Fruit fly (Drosophila melanogaster) whole organism, embryonic: ENCODE results near the gene Kua.

Experiments used
- BEAF-32 ChIP-seq: fragments of 200-800 bp; sonication (Bioruptor generic); optimal IDR thresholded peaks from 3 replicates; lab custom pipeline; 2017; ENCODE audit warnings: missing biosample characterization, missing genetic modification characterization, mild to moderate bottlenecking, moderate library complexity, missing genetic modification reagents
- Bgb ChIP-seq: fragments of 200-800 bp; sonication (Bioruptor generic); IDR thresholded peaks from 2 replicates; pipeline ENCODE4 v1.3.6; 2022; ENCODE audit warnings: missing biosample characterization, missing genetic modification characterization; ENCODE audit not compliant: partially characterized antibody
- CG13775 ChIP-seq: fragments of 200-800 bp; sonication (Bioruptor generic); optimal IDR thresholded peaks from 3 replicates; lab custom pipeline; 2017; ENCODE audit warnings: missing biosample characterization, mild to moderate bottlenecking, missing genetic modification characterization
- CG14860 ChIP-seq: fragments of 200-800 bp; sonication (Bioruptor generic); IDR thresholded peaks from 3 replicates; pipeline ENCODE4 v1.3.6; 2022; ENCODE audit warnings: missing biosample characterization, missing genetic modification characterization; ENCODE audit not compliant: partially characterized antibody
- CG1602 ChIP-seq: fragments of 200-800 bp; sonication (Bioruptor generic); optimal IDR thresholded peaks from 3 replicates; lab custom pipeline; 2016; ENCODE audit warnings: missing biosample characterization, missing genetic modification characterization
- CG16813 ChIP-seq: fragments of 200-800 bp; sonication (Bioruptor generic); IDR thresholded peaks from 3 replicates; pipeline ENCODE4 v1.3.6; 2022; ENCODE audit warnings: missing biosample characterization, missing genetic modification characterization; ENCODE audit not compliant: partially characterized antibody
- CG17186 ChIP-seq: fragments of 200-800 bp; sonication (Bioruptor generic); optimal IDR thresholded peaks from 3 replicates; lab custom pipeline; 2017; ENCODE audit warnings: missing biosample characterization, missing genetic modification reagents, missing genetic modification characterization
- CG17359 ChIP-seq: fragments of 200-800 bp; sonication (Bioruptor generic); optimal IDR thresholded peaks from 3 replicates; lab custom pipeline; 2018; ENCODE audit warnings: missing biosample characterization, mild to moderate bottlenecking, missing genetic modification characterization, moderate library complexity
- CG2116 ChIP-seq: fragments of 200-800 bp; sonication (Bioruptor generic); optimal IDR thresholded peaks from 3 replicates; lab custom pipeline; 2018; ENCODE audit warnings: missing biosample characterization, mild to moderate bottlenecking, missing genetic modification characterization
- CG3065 ChIP-seq: fragments of 200-800 bp; sonication (Bioruptor generic); optimal IDR thresholded peaks from 2 replicates; lab custom pipeline; 2016; ENCODE audit warnings: missing biosample characterization, missing genetic modification characterization
- CG3838 ChIP-seq: fragments of 200-800 bp; sonication (Bioruptor generic); optimal IDR thresholded peaks from 3 replicates; lab custom pipeline; 2016; ENCODE audit warnings: missing biosample characterization, missing genetic modification characterization
- CG3847 ChIP-seq: fragments of 200-800 bp; sonication (Bioruptor generic); IDR thresholded peaks from 2 replicates; pipeline ENCODE4 v1.3.6; 2022; ENCODE audit warnings: missing biosample characterization, missing genetic modification characterization
- CG7963 ChIP-seq: fragments of 200-800 bp; sonication (Bioruptor generic); IDR thresholded peaks from 3 replicates; pipeline ENCODE4 v1.3.6; 2022; ENCODE audit warnings: missing biosample characterization, missing genetic modification characterization; ENCODE audit not compliant: partially characterized antibody
- CG9215 ChIP-seq: fragments of 200-800 bp; sonication (Bioruptor generic); IDR thresholded peaks from 2 replicates; pipeline ENCODE4 v1.3.6; 2022; ENCODE audit warnings: missing biosample characterization, missing genetic modification characterization
- CTCF ChIP-seq: fragments of 200-800 bp; sonication (Bioruptor generic); optimal IDR thresholded peaks from 2 replicates; lab custom pipeline; 2017; ENCODE audit warnings: missing biosample characterization, mild to moderate bottlenecking, missing genetic modification characterization, moderate library complexity
- CoRest ChIP-seq: fragments of 200-800 bp; sonication (Bioruptor generic); optimal IDR thresholded peaks from 3 replicates; lab custom pipeline; 2018; ENCODE audit warnings: missing biosample characterization, mild to moderate bottlenecking, missing genetic modification characterization, moderate library complexity
- Doc3 ChIP-seq: fragments of 200-800 bp; sonication (Bioruptor generic); IDR thresholded peaks from 3 replicates; pipeline ENCODE4 v1.3.6; 2022; ENCODE audit warnings: missing biosample characterization, missing genetic modification characterization; ENCODE audit not compliant: partially characterized antibody
- Hand ChIP-seq: fragments of 200-800 bp; sonication (Bioruptor generic); optimal IDR thresholded peaks from 2 replicates; lab custom pipeline; 2017; ENCODE audit warnings: mild to moderate bottlenecking, missing biosample characterization, missing genetic modification reagents, missing genetic modification characterization
- HmgD ChIP-seq: fragments of 200-800 bp; sonication (Bioruptor generic); optimal IDR thresholded peaks from 3 replicates; lab custom pipeline; 2016; ENCODE audit warnings: missing biosample characterization, missing genetic modification characterization
- Hr78 ChIP-seq, 2 experiments: fragments of 200-800 bp in 1 of 2; fragments of >200 bp in 1 of 2; sonication (Bioruptor generic) in 1 of 2; optimal IDR thresholded peaks; 2 replicates each; lab custom pipeline; 2017 to 2019; ENCODE audit warnings: missing biosample characterization in 2 of 2, missing genetic modification characterization in 2 of 2, mild to moderate bottlenecking in 1 of 2, moderate library complexity in 1 of 2
- Oli ChIP-seq: fragments of 200-800 bp; sonication (Bioruptor generic); optimal IDR thresholded peaks from 2 replicates; lab custom pipeline; 2018; ENCODE audit warnings: missing biosample characterization, mild to moderate bottlenecking, missing genetic modification characterization, moderate library complexity
- Rfx ChIP-seq: fragments of 200-800 bp; sonication (Bioruptor generic); IDR thresholded peaks from 2 replicates; pipeline ENCODE4 v1.3.6; 2022; ENCODE audit warnings: missing biosample characterization, missing genetic modification characterization
- Scr ChIP-seq: fragments of 200-800 bp; sonication (Bioruptor generic); IDR thresholded peaks from 2 replicates; pipeline ENCODE4 v1.3.6; 2022; ENCODE audit warnings: missing biosample characterization, missing genetic modification characterization; ENCODE audit not compliant: partially characterized antibody
- Side ChIP-seq: fragments of 200-800 bp; sonication (Bioruptor generic); optimal IDR thresholded peaks from 2 replicates; lab custom pipeline; 2016; ENCODE audit warnings: missing biosample characterization, missing genetic modification characterization
- Sry-β ChIP-seq: fragments of 200-800 bp; sonication (Bioruptor generic); optimal IDR thresholded peaks from 2 replicates; lab custom pipeline; 2018; ENCODE audit warnings: missing biosample characterization, mild to moderate bottlenecking, missing genetic modification characterization, moderate library complexity
- Tbp ChIP-seq: fragments of >200 bp; optimal IDR thresholded peaks from 2 replicates; lab custom pipeline; 2018; ENCODE audit warnings: missing biosample characterization, missing genetic modification characterization
- ab ChIP-seq: fragments of 200-800 bp; sonication (Bioruptor generic); optimal IDR thresholded peaks from 2 replicates; lab custom pipeline; 2016; ENCODE audit warnings: missing biosample characterization, missing genetic modification characterization
- amos ChIP-seq: fragments of 200-800 bp; sonication (Bioruptor generic); IDR thresholded peaks from 2 replicates; pipeline ENCODE4 v1.3.6; 2022; ENCODE audit warnings: missing biosample characterization, missing genetic modification characterization; ENCODE audit not compliant: partially characterized antibody
- ap ChIP-seq: fragments of 200-800 bp; sonication (Bioruptor generic); IDR thresholded peaks from 2 replicates; pipeline ENCODE4 v1.3.6; 2022; ENCODE audit warnings: missing biosample characterization, missing genetic modification characterization
- bbx ChIP-seq: fragments of 200-800 bp; sonication (Bioruptor generic); IDR thresholded peaks from 2 replicates; pipeline ENCODE4 v1.3.6; 2022; ENCODE audit warnings: missing biosample characterization, missing genetic modification characterization; ENCODE audit not compliant: partially characterized antibody
- dmrt99B ChIP-seq: fragments of 200-800 bp; sonication (Bioruptor generic); optimal IDR thresholded peaks from 2 replicates; lab custom pipeline; 2018; ENCODE audit warnings: missing biosample characterization, mild to moderate bottlenecking, missing genetic modification characterization, moderate library complexity
- ewg ChIP-seq: fragments of 200-800 bp; sonication (Bioruptor generic); optimal IDR thresholded peaks from 3 replicates; lab custom pipeline; 2017; ENCODE audit warnings: mild to moderate bottlenecking, missing biosample characterization, missing genetic modification reagents, missing genetic modification characterization
- hb ChIP-seq: fragments of 200-800 bp; sonication (Bioruptor generic); IDR thresholded peaks from 3 replicates; pipeline ENCODE4 v1.3.6; 2022; ENCODE audit warnings: missing biosample characterization, missing genetic modification characterization; ENCODE audit not compliant: partially characterized antibody
- inv ChIP-seq: fragments of 200-800 bp; sonication (Bioruptor generic); IDR thresholded peaks from 2 replicates; pipeline ENCODE4 v1.3.6; 2022; ENCODE audit warnings: missing biosample characterization, missing genetic modification characterization; ENCODE audit not compliant: partially characterized antibody
- mam ChIP-seq: fragments of 200-800 bp; sonication (Bioruptor generic); optimal IDR thresholded peaks from 3 replicates; lab custom pipeline; 2016; ENCODE audit warnings: missing biosample characterization, missing genetic modification characterization
- nmo ChIP-seq: fragments of 200-800 bp; sonication (Bioruptor generic); optimal IDR thresholded peaks from 2 replicates; lab custom pipeline; 2018; ENCODE audit warnings: missing biosample characterization, mild to moderate bottlenecking, missing genetic modification characterization, moderate library complexity
- nom ChIP-seq: fragments of 200-800 bp; sonication (Bioruptor generic); optimal IDR thresholded peaks from 2 replicates; lab custom pipeline; 2017; ENCODE audit warnings: missing biosample characterization, missing genetic modification characterization, mild to moderate bottlenecking, moderate library complexity, missing genetic modification reagents
- p53 ChIP-seq: fragments of 200-800 bp; sonication (Bioruptor generic); optimal IDR thresholded peaks from 2 replicates; lab custom pipeline; 2016; ENCODE audit warnings: missing biosample characterization, missing genetic modification characterization
- pzg ChIP-seq: fragments of 200-800 bp; sonication (Bioruptor generic); optimal IDR thresholded peaks from 3 replicates; lab custom pipeline; 2018; ENCODE audit warnings: missing biosample characterization, mild to moderate bottlenecking, missing genetic modification characterization, moderate library complexity
- row ChIP-seq: fragments of 200-800 bp; sonication (Bioruptor generic); IDR thresholded peaks from 3 replicates; pipeline ENCODE4 v1.3.6; 2022; ENCODE audit warnings: missing biosample characterization, missing genetic modification characterization
- sd ChIP-seq: fragments of 200-800 bp; sonication (Bioruptor generic); optimal IDR thresholded peaks from 3 replicates; lab custom pipeline; 2018; ENCODE audit warnings: missing biosample characterization, mild to moderate bottlenecking, missing genetic modification characterization, moderate library complexity
- sens ChIP-seq: fragments of 200-800 bp; sonication (Bioruptor generic); peaks from one replicate; lab custom pipeline; 2016; ENCODE audit warnings: missing biosample characterization, missing genetic modification characterization
- slou ChIP-seq: fragments of 200-800 bp; sonication (Bioruptor generic); optimal IDR thresholded peaks from 3 replicates; lab custom pipeline; 2016; ENCODE audit warnings: missing biosample characterization, missing genetic modification characterization
- sna ChIP-seq: fragments of 200-800 bp; sonication (Bioruptor generic); IDR thresholded peaks from 2 replicates; pipeline ENCODE4 v1.3.6; 2022; ENCODE audit warnings: missing biosample characterization, missing genetic modification characterization; ENCODE audit not compliant: partially characterized antibody
- sqz ChIP-seq: fragments of 200-800 bp; sonication (Bioruptor generic); optimal IDR thresholded peaks from 3 replicates; lab custom pipeline; 2018; ENCODE audit warnings: missing biosample characterization, mild to moderate bottlenecking, missing genetic modification characterization
- tna ChIP-seq: fragments of 200-800 bp; sonication (Bioruptor generic); IDR thresholded peaks from 2 replicates; pipeline ENCODE4 v1.3.6; 2022; ENCODE audit warnings: missing biosample characterization, missing genetic modification characterization; ENCODE audit not compliant: partially characterized antibody
- trem ChIP-seq: fragments of 200-800 bp; optimal IDR thresholded peaks from 3 replicates; lab custom pipeline; 2019; ENCODE audit warnings: missing biosample characterization, mild to moderate bottlenecking, missing genetic modification characterization, moderate library complexity
- usp ChIP-seq: fragments of >200 bp; optimal IDR thresholded peaks from 2 replicates; lab custom pipeline; 2017; ENCODE audit warnings: missing biosample characterization, missing genetic modification characterization
- vnd ChIP-seq: fragments of 200-800 bp; sonication (Bioruptor generic); IDR thresholded peaks from 3 replicates; pipeline ENCODE4 v1.3.6; 2022; ENCODE audit warnings: missing biosample characterization, missing genetic modification characterization; ENCODE audit not compliant: partially characterized antibody
- zen2 ChIP-seq: fragments of 200-800 bp; sonication (Bioruptor generic); IDR thresholded peaks from 3 replicates; pipeline ENCODE4 v1.3.6; 2022; ENCODE audit warnings: missing biosample characterization, missing genetic modification characterization; ENCODE audit not compliant: partially characterized antibody

Gene Kua

dm6 chr2L:20065516-20065915 lies 31.9 kb upstream of the Kua start, which contains the start of gene vls (continued):
- TF ChIP-seq amos (GFP tag; lab: Robert Waterston, UW), result peak; percentile 78
- no peak for TF ChIP-seq CG3838 (GFP tag; lab: Kevin White, UChicago)
- peak; percentile 73 for TF ChIP-seq BEAF-32
- TF ChIP-seq ab (GFP tag; lab: Kevin White, UChicago), result no peak
- TF ChIP-seq slou (GFP tag; lab: Kevin White, UChicago), result no peak
- peak; percentile 31 for TF ChIP-seq pzg (GFP tag; lab: Kevin White, UChicago)
- no peak for TF ChIP-seq CG1602 (GFP tag; lab: Kevin White, UChicago)
- no peak for TF ChIP-seq CG3847 (GFP tag; lab: Robert Waterston, UW)
- TF ChIP-seq inv (GFP tag; lab: Robert Waterston, UW), result peak; percentile 50
- TF ChIP-seq CG2116 (GFP tag; lab: Kevin White, UChicago), result peak; percentile 30
- peak; percentile 82 for TF ChIP-seq Scr (GFP tag; lab: Robert Waterston, UW)
- peak; percentile 55; the same call in 1 of the 3 replicates for TF ChIP-seq CG7963
- TF ChIP-seq tna (GFP tag; lab: Robert Waterston, UW), result peak; percentile 52; the same call in 1 of the 2 replicates
- peak; percentile 72 for TF ChIP-seq CG16813 (GFP tag; lab: Robert Waterston, UW)
- TF ChIP-seq sd (tag; lab: Kevin White, UChicago), result no peak
- TF ChIP-seq CG14860 (GFP tag; lab: Robert Waterston, UW), result peak; percentile 73
- peak; percentile 55 for TF ChIP-seq row (GFP tag; lab: Robert Waterston, UW)
- TF ChIP-seq dmrt99B, result no peak
- TF ChIP-seq vnd, result peak; percentile 75
- no peak for TF ChIP-seq Side (GFP tag; lab: Kevin White, UChicago)
- peak; percentile 79 for TF ChIP-seq sna (GFP tag; lab: Robert Waterston, UW)
- peak; percentile 81 for TF ChIP-seq zen2 (GFP tag; lab: Robert Waterston, UW)
- no peak for TF ChIP-seq CoRest (tag; lab: Kevin White, UChicago)
- TF ChIP-seq Bgb (GFP tag; lab: Robert Waterston, UW), result peak; percentile 80
- no peak for TF ChIP-seq Hr78 (GFP tag; optimal IDR thresholded peaks at IDR 0.05; lab: Kevin White, UChicago)
- peak; percentile 78 for TF ChIP-seq sens (GFP tag; lab: Kevin White, UChicago)
- TF ChIP-seq Sry-β (GFP tag; lab: Kevin White, UChicago), result peak; percentile 36
- TF ChIP-seq trem (tag; lab: Kevin White, UChicago), result peak; percentile 29
- TF ChIP-seq bbx (GFP tag; lab: Robert Waterston, UW), result peak; percentile 75
- TF ChIP-seq CG17359 (tag; lab: Kevin White, UChicago), result peak; percentile 93
- peak; percentile 84 for TF ChIP-seq sqz
- TF ChIP-seq CG9215 (GFP tag; lab: Robert Waterston, UW), result no peak
- peak; percentile 30; the same call in 1 of the 3 replicates for TF ChIP-seq hb (GFP tag; lab: Robert Waterston, UW)
- TF ChIP-seq, all 482 proteins: peak for 48

- TF ChIP-seq HmgD, result peak; percentile 46
- TF ChIP-seq Oli (tag; lab: Kevin White, UChicago), result no peak
- TF ChIP-seq CG3065 (GFP tag; lab: Kevin White, UChicago), result no peak
- TF ChIP-seq CTCF (GFP tag; lab: Kevin White, UChicago), result peak; percentile 75
- TF ChIP-seq CG17186, result peak; percentile 43
- peak; percentile 25 for TF ChIP-seq nmo (GFP tag; lab: Kevin White, UChicago)
- no peak for TF ChIP-seq CG13775
- no peak for TF ChIP-seq ewg (GFP tag; lab: Kevin White, UChicago)
- no peak for TF ChIP-seq Rfx (GFP tag; lab: Robert Waterston, UW)
- no peak for TF ChIP-seq usp (GFP tag; lab: Kevin White, UChicago)
- TF ChIP-seq Hand, result no peak
- no peak for TF ChIP-seq mam (GFP tag; lab: Kevin White, UChicago)
- TF ChIP-seq Doc3 (GFP tag; lab: Robert Waterston, UW), result 0 out of 3 replicates have a peak, but pooled peaks have one; percentile 22
- peak; percentile 25 for TF ChIP-seq nom (GFP tag; lab: Kevin White, UChicago)
- no peak for TF ChIP-seq ap
- TF ChIP-seq p53 (GFP tag; lab: Kevin White, UChicago), result peak; percentile 33
- no peak for TF ChIP-seq Tbp
Measured at dm6 chr2L:20066233-20066650, 31.1 kb upstream of the Kua start, which contains the start of gene bwa. Gene bwa, plus strand, starts transcription at chr2L:20066391.
